Fruit fly (Drosophila melanogaster) whole organism, embryonic: Measurements from ENCODE around the gene CG4497.
A peak's percentile ranks its signal among the peaks of the same experiment; 100 is the strongest.

ENCODE experiments used
- Asciz ChIP-seq: fragments of 200-800 bp; sonication (Bioruptor generic); optimal IDR thresholded peaks from 2 replicates; lab custom pipeline; 2017; ENCODE audit warnings: missing biosample characterization, mild to moderate bottlenecking, missing genetic modification characterization, missing genetic modification reagents
- C15 ChIP-seq: fragments of 200-800 bp; sonication (Bioruptor generic); IDR thresholded peaks from 3 replicates; pipeline ENCODE4 v1.3.6; 2022; ENCODE audit warnings: missing biosample characterization, missing genetic modification characterization
- CG10431 ChIP-seq: fragments of 200-800 bp; sonication (Bioruptor generic); optimal IDR thresholded peaks from 3 replicates; lab custom pipeline; 2018; ENCODE audit warnings: missing biosample characterization, mild to moderate bottlenecking, missing genetic modification characterization
- CG12219 ChIP-seq: fragments of 200-800 bp; sonication (Bioruptor generic); optimal IDR thresholded peaks from 3 replicates; lab custom pipeline; 2018; ENCODE audit warnings: missing biosample characterization, mild to moderate bottlenecking, missing genetic modification characterization
- CG14014 ChIP-seq: fragments of 200-800 bp; sonication (Bioruptor generic); IDR thresholded peaks from 2 replicates; pipeline ENCODE4 v1.3.6; 2022; ENCODE audit warnings: missing biosample characterization, missing genetic modification characterization
- CG15269 ChIP-seq: fragments of 200-800 bp; sonication (Bioruptor generic); optimal IDR thresholded peaks from 2 replicates; lab custom pipeline; 2018; ENCODE audit warnings: missing biosample characterization, mild to moderate bottlenecking, missing genetic modification characterization, moderate library complexity
- CG31224 ChIP-seq: fragments of 200-800 bp; sonication (Bioruptor generic); IDR thresholded peaks from 2 replicates; pipeline ENCODE4 v1.3.6; 2022; ENCODE audit warnings: missing biosample characterization, missing genetic modification characterization
- CG3281 ChIP-seq: fragments of 200-800 bp; sonication (Bioruptor generic); optimal IDR thresholded peaks from 3 replicates; lab custom pipeline; 2017; ENCODE audit warnings: missing biosample characterization, mild to moderate bottlenecking, missing genetic modification characterization
- CG6813 ChIP-seq: fragments of 200-800 bp; sonication (Bioruptor generic); optimal IDR thresholded peaks from 2 replicates; lab custom pipeline; 2017; ENCODE audit warnings: missing biosample characterization, missing genetic modification characterization, mild to moderate bottlenecking, moderate library complexity, missing genetic modification reagents
- CG6854 ChIP-seq: fragments of 200-800 bp; sonication (Bioruptor generic); optimal IDR thresholded peaks from 3 replicates; lab custom pipeline; 2017; ENCODE audit warnings: missing biosample characterization, mild to moderate bottlenecking, missing genetic modification characterization
- CG7839 ChIP-seq: fragments of 200-800 bp; sonication (Bioruptor generic); optimal IDR thresholded peaks from 3 replicates; lab custom pipeline; 2018; ENCODE audit warnings: missing biosample characterization, mild to moderate bottlenecking, missing genetic modification characterization, moderate library complexity
- CG7928 ChIP-seq: fragments of 200-800 bp; sonication (Bioruptor generic); optimal IDR thresholded peaks from 2 replicates; lab custom pipeline; 2017; ENCODE audit warnings: missing biosample characterization, mild to moderate bottlenecking, missing genetic modification characterization
- CG9932 ChIP-seq: fragments of 200-800 bp; sonication (Bioruptor generic); IDR thresholded peaks from 2 replicates; pipeline ENCODE4 v1.3.6; 2022; ENCODE audit warnings: missing biosample characterization, missing genetic modification characterization
- Doc3 ChIP-seq: fragments of 200-800 bp; sonication (Bioruptor generic); IDR thresholded peaks from 3 replicates; pipeline ENCODE4 v1.3.6; 2022; ENCODE audit warnings: missing biosample characterization, missing genetic modification characterization; ENCODE audit not compliant: partially characterized antibody
- Dref ChIP-seq: fragments of 200-800 bp; sonication (Bioruptor generic); IDR thresholded peaks from 2 replicates; pipeline ENCODE4 v1.3.6; 2022; ENCODE audit warnings: missing biosample characterization, missing genetic modification characterization
- Hmr ChIP-seq: fragments of 200-800 bp; sonication (Bioruptor generic); optimal IDR thresholded peaks from 3 replicates; lab custom pipeline; 2017; ENCODE audit warnings: mild to moderate bottlenecking, missing biosample characterization, missing genetic modification reagents, missing genetic modification characterization
- Jarid2 ChIP-seq: fragments of 200-800 bp; sonication (Bioruptor generic); optimal IDR thresholded peaks from 3 replicates; lab custom pipeline; 2017; ENCODE audit warnings: mild to moderate bottlenecking, missing biosample characterization, missing genetic modification reagents, missing genetic modification characterization
- Max ChIP-seq: fragments of 200-800 bp; sonication (Bioruptor generic); optimal IDR thresholded peaks from 2 replicates; lab custom pipeline; 2016; ENCODE audit warnings: missing biosample characterization, mild to moderate bottlenecking, missing genetic modification characterization
- Myb ChIP-seq: fragments of 200-800 bp; sonication (Bioruptor generic); optimal IDR thresholded peaks from 2 replicates; lab custom pipeline; 2016; ENCODE audit warnings: missing biosample characterization, missing genetic modification characterization
- Sox102F ChIP-seq: fragments of 200-800 bp; sonication (Bioruptor generic); optimal IDR thresholded peaks from 2 replicates; lab custom pipeline; 2018; ENCODE audit warnings: missing biosample characterization, mild to moderate bottlenecking, missing genetic modification characterization, moderate library complexity
- Ssrp ChIP-seq: fragments of 200-800 bp; sonication (Bioruptor generic); optimal IDR thresholded peaks from 2 replicates; lab custom pipeline; 2018; ENCODE audit warnings: missing biosample characterization, mild to moderate bottlenecking, missing genetic modification characterization, moderate library complexity
- abd-A ChIP-seq: fragments of 200-800 bp; sonication (Bioruptor generic); optimal IDR thresholded peaks from 3 replicates; lab custom pipeline; 2019; ENCODE audit warnings: missing biosample characterization, mild to moderate bottlenecking, missing genetic modification characterization, moderate library complexity
- amos ChIP-seq: fragments of 200-800 bp; sonication (Bioruptor generic); IDR thresholded peaks from 2 replicates; pipeline ENCODE4 v1.3.6; 2022; ENCODE audit warnings: missing biosample characterization, missing genetic modification characterization; ENCODE audit not compliant: partially characterized antibody
- bigmax ChIP-seq: fragments of 200-800 bp; sonication (Bioruptor generic); optimal IDR thresholded peaks from 2 replicates; lab custom pipeline; 2018; ENCODE audit warnings: missing biosample characterization, mild to moderate bottlenecking, missing genetic modification characterization
- btn ChIP-seq: fragments of 200-800 bp; sonication (Bioruptor generic); optimal IDR thresholded peaks from 2 replicates; lab custom pipeline; 2016; ENCODE audit warnings: missing biosample characterization, missing genetic modification characterization
- cad ChIP-seq: fragments of >200 bp; optimal IDR thresholded peaks from 2 replicates; lab custom pipeline; 2017; ENCODE audit warnings: missing biosample characterization, missing genetic modification characterization
- crol ChIP-seq: fragments of 200-800 bp; sonication (Bioruptor generic); IDR thresholded peaks from 2 replicates; pipeline ENCODE4 v1.3.6; 2022; ENCODE audit warnings: missing biosample characterization, missing genetic modification characterization
- crp ChIP-seq, 2 experiments: fragments of 200-800 bp; sonication (Bioruptor generic); optimal IDR thresholded peaks; 2 replicates in 1 of 2; 3 replicates in 1 of 2; lab custom pipeline; 2017; ENCODE audit warnings: missing biosample characterization in 2 of 2, missing genetic modification characterization in 2 of 2, mild to moderate bottlenecking in 1 of 2, moderate library complexity in 1 of 2
- da ChIP-seq: fragments of 200-800 bp; sonication (Bioruptor generic); optimal IDR thresholded peaks from 2 replicates; lab custom pipeline; 2016; ENCODE audit warnings: missing biosample characterization, missing genetic modification characterization
- dmrt11E ChIP-seq: fragments of 200-800 bp; sonication (Bioruptor generic); optimal IDR thresholded peaks from 3 replicates; lab custom pipeline; 2018; ENCODE audit warnings: missing biosample characterization, mild to moderate bottlenecking, missing genetic modification characterization, moderate library complexity
- dmrt99B ChIP-seq: fragments of 200-800 bp; sonication (Bioruptor generic); optimal IDR thresholded peaks from 2 replicates; lab custom pipeline; 2018; ENCODE audit warnings: missing biosample characterization, mild to moderate bottlenecking, missing genetic modification characterization, moderate library complexity
- fd3F ChIP-seq: fragments of 200-800 bp; sonication (Bioruptor generic); optimal IDR thresholded peaks from 2 replicates; lab custom pipeline; 2018; ENCODE audit warnings: missing biosample characterization, mild to moderate bottlenecking, missing genetic modification characterization, moderate library complexity
- ftz-f1 ChIP-seq: fragments of 200-800 bp; sonication (Bioruptor generic); optimal IDR thresholded peaks from 2 replicates; lab custom pipeline; 2016; ENCODE audit warnings: missing biosample characterization, missing genetic modification characterization
- gro ChIP-seq: fragments of 200-800 bp; sonication (Bioruptor generic); optimal IDR thresholded peaks from 2 replicates; lab custom pipeline; 2016; ENCODE audit warnings: missing biosample characterization, missing genetic modification characterization
- kah ChIP-seq: fragments of 200-800 bp; sonication (Bioruptor generic); optimal IDR thresholded peaks from 2 replicates; lab custom pipeline; 2018; ENCODE audit warnings: missing biosample characterization, mild to moderate bottlenecking, missing genetic modification characterization
- lola ChIP-seq, 3 experiments: fragments of >200 bp in 2 of 3; fragments of 200-800 bp in 1 of 3; sonication (Bioruptor generic) in 1 of 3; optimal IDR thresholded peaks; 2 replicates each; lab custom pipeline; 2017 to 2019; ENCODE audit warnings: missing biosample characterization in 3 of 3, missing genetic modification characterization in 3 of 3, mild to moderate bottlenecking in 1 of 3, moderate library complexity in 1 of 3
- mirr ChIP-seq: fragments of 200-800 bp; sonication (Bioruptor generic); optimal IDR thresholded peaks from 3 replicates; lab custom pipeline; 2018; ENCODE audit warnings: missing biosample characterization, mild to moderate bottlenecking, missing genetic modification characterization
- mld ChIP-seq: fragments of 200-800 bp; sonication (Bioruptor generic); IDR thresholded peaks from 3 replicates; pipeline ENCODE4 v1.3.6; 2022; ENCODE audit warnings: missing biosample characterization, missing genetic modification characterization; ENCODE audit not compliant: partially characterized antibody
- nerfin-1 ChIP-seq: fragments of 200-800 bp; sonication (Bioruptor generic); optimal IDR thresholded peaks from 3 replicates; lab custom pipeline; 2019; ENCODE audit warnings: missing biosample characterization, mild to moderate bottlenecking, missing genetic modification characterization, moderate library complexity
- org-1 ChIP-seq: fragments of 200-800 bp; sonication (Bioruptor generic); optimal IDR thresholded peaks from 2 replicates; lab custom pipeline; 2017; ENCODE audit warnings: missing biosample characterization, missing genetic modification characterization
- pan ChIP-seq, 4 experiments: fragments of >200 bp in 3 of 4; fragments of 200-800 bp in 1 of 4; sonication (Bioruptor generic) in 1 of 4; optimal IDR thresholded peaks in 3 of 4; IDR thresholded peaks in 1 of 4; 2 replicates each; pipeline versions ENCODE4 v1.3.6 to Lab custom; 2017 to 2022; ENCODE audit warnings: missing biosample characterization in 2 of 4, missing genetic modification characterization in 2 of 4, mixed read lengths in 1 of 4
- pb ChIP-seq: fragments of 200-800 bp; sonication (Bioruptor generic); optimal IDR thresholded peaks from 3 replicates; lab custom pipeline; 2016; ENCODE audit warnings: missing biosample characterization, missing genetic modification characterization
- ranshi ChIP-seq: fragments of 200-800 bp; sonication (Bioruptor generic); IDR thresholded peaks from 2 replicates; pipeline ENCODE4 v1.3.6; 2022; ENCODE audit warnings: missing biosample characterization, missing genetic modification characterization
- row ChIP-seq: fragments of 200-800 bp; sonication (Bioruptor generic); IDR thresholded peaks from 3 replicates; pipeline ENCODE4 v1.3.6; 2022; ENCODE audit warnings: missing biosample characterization, missing genetic modification characterization
- slbo ChIP-seq: fragments of 200-800 bp; sonication (Bioruptor generic); IDR thresholded peaks from 2 replicates; pipeline ENCODE4 v1.3.6; 2022; ENCODE audit warnings: missing biosample characterization, missing genetic modification characterization
- sqz ChIP-seq: fragments of 200-800 bp; sonication (Bioruptor generic); optimal IDR thresholded peaks from 3 replicates; lab custom pipeline; 2018; ENCODE audit warnings: missing biosample characterization, mild to moderate bottlenecking, missing genetic modification characterization
- ttk ChIP-seq: fragments of 200-800 bp; sonication (Bioruptor generic); IDR thresholded peaks from 2 replicates; pipeline ENCODE4 v2.1.2; 2022; ENCODE audit warnings: missing biosample characterization, missing genetic modification characterization
- tup ChIP-seq: fragments of 200-800 bp; sonication (Bioruptor generic); optimal IDR thresholded peaks from 2 replicates; lab custom pipeline; 2016; ENCODE audit warnings: missing biosample characterization, mild to moderate bottlenecking, missing genetic modification characterization, moderate library complexity

Gene CG4497

DNA sequence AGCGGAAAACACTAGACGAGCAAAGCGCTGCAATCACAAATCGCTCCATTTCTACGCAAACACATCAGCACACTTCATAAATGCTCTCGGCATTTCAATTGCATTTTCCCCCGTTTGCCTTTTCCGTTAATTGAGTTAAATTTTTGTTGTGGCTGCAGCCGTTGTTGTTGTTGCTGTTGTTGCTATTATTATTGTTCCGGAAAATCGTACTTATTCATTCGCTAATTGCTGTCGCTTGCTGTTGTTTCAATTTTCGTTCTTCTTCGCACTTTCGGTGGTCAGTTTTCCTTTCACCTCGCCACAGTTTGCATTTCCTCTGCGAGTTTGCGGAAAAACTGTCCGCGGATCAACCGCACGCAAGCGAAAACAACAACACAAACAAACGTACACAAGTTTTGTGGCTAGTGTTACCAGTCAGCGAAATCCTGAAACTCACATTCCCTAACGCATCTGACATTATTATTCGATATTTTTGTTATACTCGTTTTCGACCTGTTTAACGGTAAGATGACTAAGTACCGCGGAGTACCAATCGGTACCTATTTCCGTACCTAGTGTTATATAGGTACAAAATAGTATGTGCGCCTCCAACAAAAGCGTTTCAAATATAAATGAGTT is 25.4 kb upstream of the CG4497 start, which contains the start of gene CG13784 (continued):
- TF ChIP-seq tup (GFP tag; lab: Kevin White, UChicago) (no peak), da (no peak), CG12219 (GFP tag; lab: Kevin White, UChicago) (peak; percentile 12), Hmr (GFP tag; lab: Kevin White, UChicago) (peak; percentile 65), sqz (GFP tag; lab: Kevin White, UChicago) (peak; percentile 63), slbo (GFP tag; lab: Robert Waterston, UW) (peak; percentile 42), nerfin-1 (peak; percentile 59), pb (GFP tag; lab: Kevin White, UChicago) (peak; percentile 0), Sox102F (GFP tag; lab: Kevin White, UChicago) (peak; percentile 22), abd-A (no peak), CG7839 (tag; lab: Kevin White, UChicago) (peak; percentile 46), fd3F (GFP tag; lab: Kevin White, UChicago) (peak; percentile 6), CG9932 (GFP tag; lab: Robert Waterston, UW) (peak; percentile 55), amos (no peak; the same call in 1 of the 2 replicates), CG15269 (tag; lab: Kevin White, UChicago) (peak; percentile 51), ranshi (GFP tag; lab: Robert Waterston, UW) (no peak), CG6854 (GFP tag; lab: Kevin White, UChicago) (no peak), crol (GFP tag; lab: Robert Waterston, UW) (no peak), ftz-f1 (GFP tag; lab: Kevin White, UChicago) (no peak), CG31224 (no peak), row (GFP tag; lab: Robert Waterston, UW) (peak; percentile 91), dmrt99B (tag; lab: Kevin White, UChicago) (peak; percentile 4), Max (peak; percentile 37), Doc3 (GFP tag; lab: Robert Waterston, UW) (no peak), CG10431 (GFP tag; lab: Kevin White, UChicago) (no peak), mirr (GFP tag; lab: Kevin White, UChicago) (peak; percentile 48), crp (GFP tag; optimal IDR thresholded peaks at IDR 0.05; lab: Kevin White, UChicago) (peak in 1 of 2 experiments; percentile 2), CG7928 (GFP tag; lab: Kevin White, UChicago) (no peak), lola (GFP tag; optimal IDR thresholded peaks at IDR 0.05; lab: Kevin White, UChicago) (peak in 1 of 3 experiments; percentile 94), cad (GFP tag; lab: Kevin White, UChicago) (no peak), org-1 (GFP tag; lab: Kevin White, UChicago) (no peak), dmrt11E (tag; lab: Kevin White, UChicago) (peak; percentile 22), mld (GFP tag; lab: Robert Waterston, UW) (peak; percentile 55; the same call in 1 of the 3 replicates), bigmax (GFP tag; lab: Kevin White, UChicago) (no peak), btn (GFP tag; lab: Kevin White, UChicago) (no peak), Ssrp (no peak), pan (optimal IDR thresholded peaks at IDR 0.05; lab: Kevin White, UChicago) (no peak), pan (GFP tag; optimal IDR thresholded peaks at IDR 0.05 in 1 of 2, IDR thresholded peaks at IDR 0.05 in 1 of 2) (no peak), CG3281 (GFP tag; lab: Kevin White, UChicago) (peak; percentile 41), Dref (GFP tag; lab: Robert Waterston, UW) (peak; percentile 63), gro (GFP tag; lab: Kevin White, UChicago) (peak; percentile 49), Asciz (GFP tag; lab: Kevin White, UChicago) (no peak), Myb (GFP tag; lab: Kevin White, UChicago) (peak; percentile 69), kah (GFP tag; lab: Kevin White, UChicago) (no peak), ttk (GFP tag; lab: Robert Waterston, UW) (no peak), Jarid2 (GFP tag; lab: Kevin White, UChicago) (peak; percentile 94), CG6813 (GFP tag; lab: Kevin White, UChicago) (peak; percentile 56), CG14014 (GFP tag; lab: Robert Waterston, UW) (peak; percentile 56; the same call in 1 of the 2 replicates), C15 (GFP tag; lab: Robert Waterston, UW) (no peak)
